Worm (Caenorhabditis elegans) whole organism, L3 larva: ENCODE measurements around the gene srg-48.

ENCODE experiments used
- R02D3.7 ChIP-seq: fragments of 150-350 bp; optimal IDR thresholded peaks from 2 replicates; lab custom pipeline; 2014; ENCODE audit warnings: missing biosample characterization, missing genetic modification characterization
- ZK546.5 ChIP-seq: sonication (generic microtip); optimal IDR thresholded peaks from 2 replicates; lab custom pipeline; 2017; ENCODE audit warnings: missing biosample characterization, missing genetic modification characterization
- aly-2 ChIP-seq: fragments of 150-350 bp; optimal IDR thresholded peaks from 2 replicates; lab custom pipeline; 2014; ENCODE audit warnings: missing biosample characterization, missing genetic modification characterization
- ama-1 ChIP-seq: fragments of 150-350 bp; optimal IDR thresholded peaks from 2 replicates; lab custom pipeline; 2018
- ceh-16 ChIP-seq: sonication (generic microtip); optimal IDR thresholded peaks from 2 replicates; lab custom pipeline; 2017; ENCODE audit warnings: missing biosample characterization, missing genetic modification characterization
- ceh-28 ChIP-seq: fragments of 150-350 bp; optimal IDR thresholded peaks from 2 replicates; lab custom pipeline; 2014; ENCODE audit warnings: missing biosample characterization, missing genetic modification reagents, missing genetic modification characterization
- ceh-82 ChIP-seq: fragments of 150-350 bp; optimal IDR thresholded peaks from 2 replicates; lab custom pipeline; 2014; ENCODE audit warnings: missing biosample characterization, missing genetic modification characterization
- ceh-9 ChIP-seq: sonication (generic microtip); optimal IDR thresholded peaks from 2 replicates; lab custom pipeline; 2018; ENCODE audit warnings: missing biosample characterization, missing genetic modification characterization
- daf-12 ChIP-seq: fragments of 150-350 bp; optimal IDR thresholded peaks from 2 replicates; lab custom pipeline; 2014; ENCODE audit warnings: missing biosample characterization, missing genetic modification reagents, missing genetic modification characterization
- egl-27 ChIP-seq: sonication (generic microtip); optimal IDR thresholded peaks from 4 replicates; lab custom pipeline; 2017; ENCODE audit warnings: missing biosample characterization, missing genetic modification reagents, missing genetic modification characterization
- egl-5 ChIP-seq: fragments of 150-350 bp; optimal IDR thresholded peaks from 2 replicates; lab custom pipeline; 2017; ENCODE audit warnings: missing biosample characterization, missing genetic modification reagents, missing genetic modification characterization, inconsistent platforms
- elt-1 ChIP-seq: fragments of 150-350 bp; optimal IDR thresholded peaks from 2 replicates; lab custom pipeline; 2014; ENCODE audit warnings: missing biosample characterization, missing genetic modification characterization
- elt-2 ChIP-seq: sonication (generic microtip); optimal IDR thresholded peaks from 2 replicates; lab custom pipeline; 2016; ENCODE audit warnings: missing genetic modification reagents, mild to moderate bottlenecking, missing genetic modification characterization, missing compliant biosample characterization
- elt-3 ChIP-seq, 3 experiments: fragments of 150-350 bp in 1 of 3; sonication (generic microtip) in 2 of 3; optimal IDR thresholded peaks; 2 replicates in 2 of 3; 4 replicates in 1 of 3; lab custom pipeline; 2014 to 2017; ENCODE audit warnings: missing biosample characterization in 3 of 3, missing genetic modification characterization in 3 of 3
- eor-1 ChIP-seq, 2 experiments: fragments of 150-350 bp; optimal IDR thresholded peaks; 2 replicates each; lab custom pipeline; 2014 to 2018; ENCODE audit warnings: missing biosample characterization in 2 of 2, missing genetic modification characterization in 2 of 2
- fkh-10 ChIP-seq: sonication (generic microtip); optimal IDR thresholded peaks from 2 replicates; lab custom pipeline; 2017; ENCODE audit warnings: missing biosample characterization, missing genetic modification reagents, missing genetic modification characterization
- fkh-2 ChIP-seq: fragments of 150-350 bp; optimal IDR thresholded peaks from 2 replicates; lab custom pipeline; 2014; ENCODE audit warnings: missing biosample characterization, missing genetic modification reagents, missing genetic modification characterization
- hmg-11 ChIP-seq: sonication (generic microtip); optimal IDR thresholded peaks from 2 replicates; lab custom pipeline; 2016; ENCODE audit warnings: missing genetic modification characterization, missing compliant biosample characterization
- jun-1 ChIP-seq: fragments of 150-350 bp; optimal IDR thresholded peaks from 2 replicates; lab custom pipeline; 2014; ENCODE audit warnings: missing biosample characterization, missing genetic modification reagents, missing genetic modification characterization
- lin-15B ChIP-seq: fragments of 150-350 bp; optimal IDR thresholded peaks from 2 replicates; lab custom pipeline; 2014; ENCODE audit warnings: missing biosample characterization, missing genetic modification characterization
- lin-39 ChIP-seq: fragments of 150-350 bp; optimal IDR thresholded peaks from 2 replicates; lab custom pipeline; 2018; ENCODE audit warnings: missing biosample characterization, missing genetic modification reagents, missing genetic modification characterization
- lsy-12 ChIP-seq: sonication (generic microtip); optimal IDR thresholded peaks from 2 replicates; lab custom pipeline; 2016; ENCODE audit warnings: mild to moderate bottlenecking, missing genetic modification characterization, missing compliant biosample characterization
- mml-1 ChIP-seq: fragments of 150-350 bp; sonication (generic microtip); optimal IDR thresholded peaks from 3 replicates; lab custom pipeline; 2014; ENCODE audit warnings: missing biosample characterization, missing genetic modification characterization
- nfya-1 ChIP-seq: sonication (generic microtip); optimal IDR thresholded peaks from 2 replicates; lab custom pipeline; 2017; ENCODE audit warnings: missing genetic modification characterization, mild to moderate bottlenecking, missing compliant biosample characterization, antibody characterized with exemption, moderate library complexity; ENCODE audit not compliant: insufficient read depth
- nhr-11 ChIP-seq: fragments of 150-350 bp; optimal IDR thresholded peaks from 2 replicates; lab custom pipeline; 2014; ENCODE audit warnings: missing biosample characterization, missing genetic modification characterization
- nhr-12 ChIP-seq: fragments of 150-350 bp; optimal IDR thresholded peaks from 2 replicates; lab custom pipeline; 2014; ENCODE audit warnings: missing biosample characterization, missing genetic modification characterization
- nhr-23 ChIP-seq: fragments of 150-350 bp; optimal IDR thresholded peaks from 2 replicates; lab custom pipeline; 2014; ENCODE audit warnings: missing biosample characterization, missing genetic modification reagents, missing genetic modification characterization
- nhr-237 ChIP-seq: fragments of 150-350 bp; optimal IDR thresholded peaks from 2 replicates; lab custom pipeline; 2014; ENCODE audit warnings: missing biosample characterization, missing genetic modification characterization
- nhr-25 ChIP-seq: sonication (generic microtip); optimal IDR thresholded peaks from 2 replicates; lab custom pipeline; 2017; ENCODE audit warnings: missing biosample characterization, missing genetic modification characterization
- nhr-28 ChIP-seq: fragments of 150-350 bp; optimal IDR thresholded peaks from 2 replicates; lab custom pipeline; 2014; ENCODE audit warnings: missing biosample characterization, missing genetic modification characterization
- nhr-43 ChIP-seq: sonication (generic microtip); optimal IDR thresholded peaks from 2 replicates; lab custom pipeline; 2016; ENCODE audit warnings: mild to moderate bottlenecking, missing genetic modification characterization, missing compliant biosample characterization; ENCODE audit not compliant: poor library complexity, severe bottlenecking
- nhr-67 ChIP-seq: fragments of 150-350 bp; optimal IDR thresholded peaks from 2 replicates; lab custom pipeline; 2014; ENCODE audit warnings: missing biosample characterization, missing genetic modification characterization
- nhr-76 ChIP-seq: fragments of 150-350 bp; sonication (generic microtip); optimal IDR thresholded peaks from 5 replicates; lab custom pipeline; 2014; ENCODE audit warnings: missing biosample characterization, missing genetic modification characterization
- nhr-77 ChIP-seq: fragments of 150-350 bp; optimal IDR thresholded peaks from 2 replicates; lab custom pipeline; 2014; ENCODE audit warnings: missing biosample characterization, missing genetic modification characterization
- pha-4 ChIP-seq: fragments of 150-350 bp; optimal IDR thresholded peaks from 2 replicates; lab custom pipeline; 2014; ENCODE audit warnings: missing biosample characterization, missing genetic modification reagents, missing genetic modification characterization
- pqm-1 ChIP-seq: fragments of 150-350 bp; optimal IDR thresholded peaks from 2 replicates; lab custom pipeline; 2017; ENCODE audit warnings: missing biosample characterization, missing genetic modification characterization, inconsistent platforms
- sea-2 ChIP-seq: fragments of 150-350 bp; sonication (generic microtip); optimal IDR thresholded peaks from 4 replicates; lab custom pipeline; 2014; ENCODE audit warnings: missing biosample characterization, missing genetic modification reagents, missing genetic modification characterization
- skn-1 ChIP-seq: fragments of 150-350 bp; optimal IDR thresholded peaks from 2 replicates; lab custom pipeline; 2014; ENCODE audit warnings: missing biosample characterization, missing genetic modification characterization
- snpc-4 ChIP-seq: fragments of 150-350 bp; optimal IDR thresholded peaks from 2 replicates; lab custom pipeline; 2014; ENCODE audit warnings: missing biosample characterization, missing genetic modification characterization
- tbx-2 ChIP-seq: sonication (generic microtip); optimal IDR thresholded peaks from 2 replicates; lab custom pipeline; 2016; ENCODE audit warnings: mild to moderate bottlenecking, missing genetic modification characterization, missing compliant biosample characterization
- unc-39 ChIP-seq: sonication (generic microtip); optimal IDR thresholded peaks from 4 replicates; lab custom pipeline; 2017; ENCODE audit warnings: missing biosample characterization, missing genetic modification characterization
- unc-62 ChIP-seq: fragments of 150-350 bp; sonication (generic microtip); optimal IDR thresholded peaks from 4 replicates; lab custom pipeline; 2014; ENCODE audit warnings: missing biosample characterization, missing genetic modification reagents, missing genetic modification characterization
- zag-1 ChIP-seq: fragments of 150-350 bp; optimal IDR thresholded peaks from 2 replicates; lab custom pipeline; 2014; ENCODE audit warnings: missing biosample characterization, missing genetic modification characterization
- ztf-11 ChIP-seq: fragments of 150-350 bp; optimal IDR thresholded peaks from 2 replicates; lab custom pipeline; 2014; ENCODE audit warnings: missing biosample characterization, missing genetic modification characterization
- ztf-4 ChIP-seq: fragments of 150-350 bp; optimal IDR thresholded peaks from 2 replicates; lab custom pipeline; 2014; ENCODE audit warnings: missing biosample characterization, missing genetic modification characterization

The srg-48 gene

DNA sequence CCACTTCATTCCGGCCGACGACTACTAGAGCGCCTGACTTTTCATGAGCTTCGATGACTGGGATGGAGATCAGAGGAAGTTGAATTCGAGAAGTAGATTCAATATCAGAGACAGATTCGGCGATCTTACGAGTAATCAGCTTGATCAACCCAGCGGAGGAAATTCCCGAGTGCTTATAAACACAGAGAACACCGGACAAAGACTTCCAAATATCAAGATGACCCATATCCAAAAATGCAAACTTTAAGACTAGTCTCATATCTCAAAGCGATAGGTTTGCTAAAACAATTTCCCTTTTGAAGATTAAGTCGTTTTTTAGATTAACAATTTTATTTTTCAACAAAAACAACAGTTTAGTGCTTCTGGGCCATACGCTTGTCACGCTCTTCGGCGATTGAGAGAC lies 11.2 kb downstream of the srg-48 start, which contains the start of gene Y43B11AR.3:
Y43B11AR.3 (minus strand) TSS at position 335 of the 403 bp plus-strand sequence.
- no peak for TF ChIP-seq ZK546.5 (tag; lab: Kevin White, UChicago)
- no peak for TF ChIP-seq hmg-11
- no peak for TF ChIP-seq aly-2
- TF ChIP-seq pqm-1 (tag; lab: Kevin White, UChicago), result no peak
- TF ChIP-seq nhr-237, result no peak
- TF ChIP-seq mml-1 (tag; lab: Kevin White, UChicago), result no peak
- no peak for TF ChIP-seq R02D3.7
- TF ChIP-seq ceh-82 (tag; lab: Kevin White, UChicago), result no peak
- TF ChIP-seq ama-1, result peak; percentile 12
- TF ChIP-seq fkh-2 (tag; lab: Kevin White, UChicago), result no peak
- TF ChIP-seq nhr-67 (tag; lab: Kevin White, UChicago), result no peak
- no peak for TF ChIP-seq ceh-16 (tag; lab: Kevin White, UChicago)
- no peak for TF ChIP-seq zag-1 (tag; lab: Kevin White, UChicago)
- TF ChIP-seq lin-15B (tag; lab: Kevin White, UChicago), result no peak
- no peak for TF ChIP-seq elt-3 (tag; optimal IDR thresholded peaks at IDR 0.05; lab: Kevin White, UChicago)
- no peak for TF ChIP-seq lsy-12
- no peak for TF ChIP-seq fkh-10 (GFP tag; lab: Kevin White, UChicago)
- TF ChIP-seq nhr-28, result no peak
- TF ChIP-seq nhr-11 (tag; lab: Kevin White, UChicago), result no peak
- TF ChIP-seq daf-12 (tag; lab: Kevin White, UChicago), result no peak
- peak; percentile 10 for TF ChIP-seq nhr-25 (tag; lab: Kevin White, UChicago)
- TF ChIP-seq skn-1 (tag; lab: Kevin White, UChicago), result no peak
- peak; percentile 19 for TF ChIP-seq nhr-12 (tag; lab: Kevin White, UChicago)
- no peak for TF ChIP-seq unc-62 (GFP tag; lab: Kevin White, UChicago)
- TF ChIP-seq unc-39 (tag; lab: Kevin White, UChicago), result no peak
- no peak for TF ChIP-seq eor-1 (tag; optimal IDR thresholded peaks at IDR 0.05; lab: Kevin White, UChicago)
- TF ChIP-seq ceh-28 (tag; lab: Kevin White, UChicago), result no peak
- TF ChIP-seq nhr-77, result no peak
- TF ChIP-seq lin-39 (tag; lab: Kevin White, UChicago), result no peak
- TF ChIP-seq ztf-4 (tag; lab: Kevin White, UChicago), result no peak
- no peak for TF ChIP-seq pha-4 (tag; lab: Kevin White, UChicago)
- TF ChIP-seq nhr-43 (tag; lab: Kevin White, UChicago), result no peak
- TF ChIP-seq elt-2 (tag; lab: Kevin White, UChicago), result peak; percentile 25
- no peak for TF ChIP-seq ceh-9
- no peak for TF ChIP-seq tbx-2 (tag; lab: Kevin White, UChicago)

- TF ChIP-seq pha-4 (tag; lab: Kevin White, UChicago) (no peak), ceh-28 (tag; lab: Kevin White, UChicago) (no peak), lin-15B (tag; lab: Kevin White, UChicago) (no peak)
Measured at ce11 chrIV:7083976-7084375, 11.8 kb downstream of the srg-48 start.

DNA sequence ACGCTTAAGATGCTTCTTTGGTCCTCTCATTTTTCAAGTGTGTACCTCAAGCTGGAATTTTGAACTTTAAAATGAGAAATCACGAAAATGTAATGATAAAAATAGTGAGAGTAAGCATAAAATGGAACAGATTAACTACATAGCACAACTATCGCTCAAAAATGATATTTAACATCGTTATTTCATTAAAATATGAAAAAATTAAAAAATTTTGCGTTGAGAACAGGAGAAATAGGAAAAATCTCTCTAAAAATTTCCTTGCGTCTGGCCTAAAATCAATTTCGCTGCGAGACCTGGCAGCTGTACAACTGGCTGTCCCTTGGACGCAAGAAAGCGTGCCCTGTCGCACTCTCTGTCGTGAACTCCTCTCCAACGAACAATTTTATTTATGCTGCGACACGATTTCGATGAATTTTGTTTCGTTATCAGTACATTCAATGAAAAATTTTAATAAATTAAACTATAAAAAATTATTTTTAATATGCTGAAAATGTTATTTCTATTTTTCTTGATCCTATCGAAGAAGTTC lies 12.5 kb downstream of the srg-48 start, which contains the start of gene rps-4:
rps-4 (minus strand) TSS at position 51 of the 529 bp plus-strand sequence.
- TF ChIP-seq egl-27 (tag; lab: Kevin White, UChicago) (peak; percentile 75), ceh-82 (tag; lab: Kevin White, UChicago) (peak; percentile 22), ceh-16 (tag; lab: Kevin White, UChicago) (no peak), pqm-1 (tag; lab: Kevin White, UChicago) (peak; percentile 90), sea-2 (GFP tag; lab: Kevin White, UChicago) (no peak), ztf-4 (tag; lab: Kevin White, UChicago) (no peak), snpc-4 (tag; lab: Kevin White, UChicago) (peak; percentile 81), nhr-12 (tag; lab: Kevin White, UChicago) (no peak), lsy-12 (peak; percentile 77), zag-1 (tag; lab: Kevin White, UChicago) (no peak), elt-1 (tag; lab: Kevin White, UChicago) (peak; percentile 24), skn-1 (tag; lab: Kevin White, UChicago) (peak; percentile 82), nhr-76 (tag; lab: Kevin White, UChicago) (no peak), elt-3 (tag; optimal IDR thresholded peaks at IDR 0.05; lab: Kevin White, UChicago) (no peak), nhr-43 (tag; lab: Kevin White, UChicago) (peak; percentile 75), lin-15B (tag; lab: Kevin White, UChicago) (peak; percentile 100), fkh-2 (tag; lab: Kevin White, UChicago) (no peak), nhr-11 (tag; lab: Kevin White, UChicago) (no peak), ceh-28 (tag; lab: Kevin White, UChicago) (peak; percentile 67), nhr-237 (no peak), pha-4 (tag; lab: Kevin White, UChicago) (peak; percentile 96), tbx-2 (tag; lab: Kevin White, UChicago) (peak; percentile 46), egl-5 (tag; lab: Kevin White, UChicago) (peak; percentile 47), mml-1 (tag; lab: Kevin White, UChicago) (no peak), unc-39 (tag; lab: Kevin White, UChicago) (no peak), nhr-25 (tag; lab: Kevin White, UChicago) (peak; percentile 91), fkh-10 (GFP tag; lab: Kevin White, UChicago) (peak; percentile 75), R02D3.7 (peak; percentile 77), ceh-9 (no peak), nfya-1 (tag; lab: Kevin White, UChicago) (peak; percentile 94), aly-2 (no peak), hmg-11 (peak; percentile 85), jun-1 (tag; lab: Kevin White, UChicago) (peak; percentile 78), nhr-67 (tag; lab: Kevin White, UChicago) (no peak), eor-1 (tag; optimal IDR thresholded peaks at IDR 0.05; lab: Kevin White, UChicago) (no peak), nhr-23 (peak; percentile 88), ztf-11 (tag; lab: Kevin White, UChicago) (no peak)
